Fruit fly (Drosophila melanogaster) whole organism, embryonic: ENCODE measurements around the gene CG14252.

Experiments
- Aef1 ChIP-seq: fragments of 200-800 bp; sonication (Bioruptor generic); IDR thresholded peaks from 3 replicates; pipeline ENCODE4 v1.3.6; 2022; ENCODE audit warnings: missing biosample characterization, missing genetic modification characterization
- Awh ChIP-seq: fragments of 200-800 bp; sonication (Bioruptor generic); IDR thresholded peaks from 2 replicates; pipeline ENCODE4, ENCODE4 v1.3.6; 2022; ENCODE audit warnings: missing biosample characterization, missing genetic modification characterization
- B-H2 ChIP-seq: fragments of 200-800 bp; sonication (Bioruptor generic); optimal IDR thresholded peaks from 2 replicates; lab custom pipeline; 2018; ENCODE audit warnings: missing biosample characterization, mild to moderate bottlenecking, missing genetic modification characterization
- CG11247 ChIP-seq: fragments of 200-800 bp; sonication (Bioruptor generic); IDR thresholded peaks from 2 replicates; pipeline ENCODE4 v1.3.6; 2022; ENCODE audit warnings: missing biosample characterization, missing genetic modification characterization
- CG11504 ChIP-seq: fragments of 200-800 bp; sonication (Bioruptor generic); optimal IDR thresholded peaks from 3 replicates; lab custom pipeline; 2019; ENCODE audit warnings: missing biosample characterization, mild to moderate bottlenecking, missing genetic modification characterization, moderate library complexity
- CG12104 ChIP-seq: fragments of 200-800 bp; sonication (Bioruptor generic); optimal IDR thresholded peaks from 3 replicates; lab custom pipeline; 2016; ENCODE audit warnings: missing biosample characterization, missing genetic modification characterization
- CG12769 ChIP-seq: fragments of 200-800 bp; sonication (Bioruptor generic); optimal IDR thresholded peaks from 2 replicates; lab custom pipeline; 2019; ENCODE audit warnings: missing biosample characterization, mild to moderate bottlenecking, missing genetic modification characterization, moderate library complexity
- CG15269 ChIP-seq: fragments of 200-800 bp; sonication (Bioruptor generic); optimal IDR thresholded peaks from 2 replicates; lab custom pipeline; 2018; ENCODE audit warnings: missing biosample characterization, mild to moderate bottlenecking, missing genetic modification characterization, moderate library complexity
- CG17186 ChIP-seq: fragments of 200-800 bp; sonication (Bioruptor generic); optimal IDR thresholded peaks from 3 replicates; lab custom pipeline; 2017; ENCODE audit warnings: missing biosample characterization, missing genetic modification reagents, missing genetic modification characterization
- CG17328 ChIP-seq: fragments of 200-800 bp; sonication (Bioruptor generic); IDR thresholded peaks from 2 replicates; pipeline ENCODE4 v1.3.6; 2022; ENCODE audit warnings: missing biosample characterization, missing genetic modification characterization
- CG2199 ChIP-seq: fragments of 200-800 bp; sonication (Bioruptor generic); IDR thresholded peaks from 3 replicates; pipeline ENCODE4 v1.3.6; 2022; ENCODE audit warnings: missing biosample characterization, missing genetic modification characterization
- CG31441 ChIP-seq: fragments of 200-800 bp; sonication (Bioruptor generic); IDR thresholded peaks from 2 replicates; pipeline ENCODE4 v1.3.6; 2022; ENCODE audit warnings: missing biosample characterization, missing genetic modification characterization
- CG32767 ChIP-seq: fragments of 200-800 bp; sonication (Bioruptor generic); IDR thresholded peaks from 2 replicates; pipeline ENCODE4 v1.3.6; 2022; ENCODE audit warnings: missing biosample characterization, missing genetic modification characterization
- CG3407 ChIP-seq: fragments of 200-800 bp; sonication (Bioruptor generic); optimal IDR thresholded peaks from 2 replicates; lab custom pipeline; 2018; ENCODE audit warnings: missing biosample characterization, mild to moderate bottlenecking, missing genetic modification characterization
- CG3995 ChIP-seq: fragments of 200-800 bp; sonication (Bioruptor generic); optimal IDR thresholded peaks from 3 replicates; lab custom pipeline; 2016; ENCODE audit warnings: missing biosample characterization, missing genetic modification characterization
- CG6765 ChIP-seq: fragments of 200-800 bp; sonication (Bioruptor generic); optimal IDR thresholded peaks from 3 replicates; lab custom pipeline; 2017; ENCODE audit warnings: missing biosample characterization, mild to moderate bottlenecking, missing genetic modification characterization
- CG9609 ChIP-seq: fragments of 200-800 bp; sonication (Bioruptor generic); optimal IDR thresholded peaks from 3 replicates; lab custom pipeline; 2016; ENCODE audit warnings: missing biosample characterization, missing genetic modification characterization
- CoRest ChIP-seq: fragments of 200-800 bp; sonication (Bioruptor generic); optimal IDR thresholded peaks from 3 replicates; lab custom pipeline; 2018; ENCODE audit warnings: missing biosample characterization, mild to moderate bottlenecking, missing genetic modification characterization, moderate library complexity
- Drgx ChIP-seq: fragments of 200-800 bp; sonication (Bioruptor generic); IDR thresholded peaks from 2 replicates; pipeline ENCODE4 v1.3.6; 2022; ENCODE audit warnings: missing biosample characterization, missing genetic modification characterization
- Gug ChIP-seq: fragments of 200-800 bp; sonication (Bioruptor generic); IDR thresholded peaks from 4 replicates; pipeline ENCODE4 v1.3.6; 2022; ENCODE audit warnings: missing biosample characterization, missing genetic modification characterization
- HHEX ChIP-seq: fragments of 200-800 bp; sonication (Bioruptor generic); optimal IDR thresholded peaks from 3 replicates; lab custom pipeline; 2017; ENCODE audit warnings: missing biosample characterization, mild to moderate bottlenecking, missing genetic modification characterization, missing genetic modification reagents
- Hmr ChIP-seq: fragments of 200-800 bp; sonication (Bioruptor generic); optimal IDR thresholded peaks from 3 replicates; lab custom pipeline; 2017; ENCODE audit warnings: mild to moderate bottlenecking, missing biosample characterization, missing genetic modification reagents, missing genetic modification characterization
- Hr3 ChIP-seq: fragments of 200-800 bp; sonication (Bioruptor generic); optimal IDR thresholded peaks from 3 replicates; lab custom pipeline; 2016; ENCODE audit warnings: missing biosample characterization, missing genetic modification characterization
- Hr51 ChIP-seq, 2 experiments: fragments of 200-800 bp; sonication (Bioruptor generic); optimal IDR thresholded peaks; 2 replicates in 1 of 2; 3 replicates in 1 of 2; lab custom pipeline; 2016 to 2018; ENCODE audit warnings: missing biosample characterization in 2 of 2, missing genetic modification characterization in 2 of 2, mild to moderate bottlenecking in 1 of 2, moderate library complexity in 1 of 2
- MTF-1 ChIP-seq: fragments of 200-800 bp; sonication (Bioruptor generic); optimal IDR thresholded peaks from 2 replicates; lab custom pipeline; 2018; ENCODE audit warnings: missing biosample characterization, mild to moderate bottlenecking, missing genetic modification characterization, borderline replicate concordance
- Neu2 ChIP-seq: fragments of 200-800 bp; sonication (Bioruptor generic); optimal IDR thresholded peaks from 3 replicates; lab custom pipeline; 2016; ENCODE audit warnings: missing biosample characterization, missing genetic modification characterization, borderline replicate concordance
- Nf-YA ChIP-seq: fragments of 200-800 bp; sonication (Bioruptor generic); IDR thresholded peaks from 2 replicates; pipeline ENCODE4 v1.3.6; 2022; ENCODE audit warnings: missing biosample characterization, missing genetic modification characterization
- NfI ChIP-seq: fragments of 200-800 bp; sonication (Bioruptor generic); optimal IDR thresholded peaks from 3 replicates; lab custom pipeline; 2018; ENCODE audit warnings: missing biosample characterization, mild to moderate bottlenecking, missing genetic modification characterization, moderate library complexity
- Scr ChIP-seq: fragments of 200-800 bp; sonication (Bioruptor generic); IDR thresholded peaks from 2 replicates; pipeline ENCODE4 v1.3.6; 2022; ENCODE audit warnings: missing biosample characterization, missing genetic modification characterization; ENCODE audit not compliant: partially characterized antibody
- Trl ChIP-seq, 3 experiments: fragments of >200 bp in 2 of 3; fragments of 200-800 bp in 1 of 3; sonication (Bioruptor generic) in 1 of 3; optimal IDR thresholded peaks; 2 replicates in 1 of 3; 3 replicates in 2 of 3; lab custom pipeline; 2016 to 2017; ENCODE audit warnings: missing biosample characterization in 1 of 3, missing genetic modification characterization in 1 of 3
- chm ChIP-seq: fragments of 200-800 bp; sonication (Bioruptor generic); IDR thresholded peaks from 2 replicates; pipeline ENCODE4 v1.3.6; 2022; ENCODE audit warnings: missing biosample characterization, missing genetic modification characterization
- fru ChIP-seq: fragments of >200 bp; optimal IDR thresholded peaks from 2 replicates; lab custom pipeline; 2017
- grau ChIP-seq: fragments of 200-800 bp; optimal IDR thresholded peaks from 3 replicates; lab custom pipeline; 2019; ENCODE audit warnings: missing biosample characterization, mild to moderate bottlenecking, missing genetic modification characterization, moderate library complexity
- h ChIP-seq: fragments of >200 bp; optimal IDR thresholded peaks from 2 replicates; lab custom pipeline; 2017
- ham ChIP-seq: fragments of 200-800 bp; sonication (Bioruptor generic); IDR thresholded peaks from 2 replicates; pipeline ENCODE4 v1.3.6; 2022; ENCODE audit warnings: missing biosample characterization, missing genetic modification characterization
- ind ChIP-seq: fragments of 200-800 bp; sonication (Bioruptor generic); optimal IDR thresholded peaks from 3 replicates; lab custom pipeline; 2016; ENCODE audit warnings: missing biosample characterization, missing genetic modification characterization
- kah ChIP-seq: fragments of 200-800 bp; sonication (Bioruptor generic); optimal IDR thresholded peaks from 2 replicates; lab custom pipeline; 2018; ENCODE audit warnings: missing biosample characterization, mild to moderate bottlenecking, missing genetic modification characterization
- kni ChIP-seq: fragments of 200-800 bp; sonication (Bioruptor generic); optimal IDR thresholded peaks from 3 replicates; lab custom pipeline; 2017; ENCODE audit warnings: mild to moderate bottlenecking, missing biosample characterization, missing genetic modification reagents, missing genetic modification characterization
- pb ChIP-seq: fragments of 200-800 bp; sonication (Bioruptor generic); optimal IDR thresholded peaks from 3 replicates; lab custom pipeline; 2016; ENCODE audit warnings: missing biosample characterization, missing genetic modification characterization
- peb ChIP-seq: fragments of 200-800 bp; sonication (Bioruptor generic); IDR thresholded peaks from 2 replicates; pipeline ENCODE4 v1.3.6; 2022; ENCODE audit warnings: missing biosample characterization, missing genetic modification characterization
- pzg ChIP-seq: fragments of 200-800 bp; sonication (Bioruptor generic); optimal IDR thresholded peaks from 3 replicates; lab custom pipeline; 2018; ENCODE audit warnings: missing biosample characterization, mild to moderate bottlenecking, missing genetic modification characterization, moderate library complexity
- row ChIP-seq: fragments of 200-800 bp; sonication (Bioruptor generic); IDR thresholded peaks from 3 replicates; pipeline ENCODE4 v1.3.6; 2022; ENCODE audit warnings: missing biosample characterization, missing genetic modification characterization
- sd ChIP-seq: fragments of 200-800 bp; sonication (Bioruptor generic); optimal IDR thresholded peaks from 3 replicates; lab custom pipeline; 2018; ENCODE audit warnings: missing biosample characterization, mild to moderate bottlenecking, missing genetic modification characterization, moderate library complexity
- sens ChIP-seq: fragments of 200-800 bp; sonication (Bioruptor generic); peaks from one replicate; lab custom pipeline; 2016; ENCODE audit warnings: missing biosample characterization, missing genetic modification characterization
- sisA ChIP-seq: fragments of 200-800 bp; sonication (Bioruptor generic); IDR thresholded peaks from 2 replicates; pipeline ENCODE4 v1.3.6; 2022; ENCODE audit warnings: missing biosample characterization, missing genetic modification characterization
- tap ChIP-seq: fragments of 200-800 bp; optimal IDR thresholded peaks from 3 replicates; lab custom pipeline; 2019; ENCODE audit warnings: missing biosample characterization, mild to moderate bottlenecking, missing genetic modification characterization, moderate library complexity
- tin ChIP-seq: fragments of 200-800 bp; sonication (Bioruptor generic); optimal IDR thresholded peaks from 3 replicates; lab custom pipeline; 2016; ENCODE audit warnings: missing biosample characterization, missing genetic modification characterization
- tna ChIP-seq: fragments of 200-800 bp; sonication (Bioruptor generic); IDR thresholded peaks from 2 replicates; pipeline ENCODE4 v1.3.6; 2022; ENCODE audit warnings: missing biosample characterization, missing genetic modification characterization; ENCODE audit not compliant: partially characterized antibody
- ttk ChIP-seq: fragments of 200-800 bp; sonication (Bioruptor generic); IDR thresholded peaks from 2 replicates; pipeline ENCODE4 v2.1.2; 2022; ENCODE audit warnings: missing biosample characterization, missing genetic modification characterization
- zfh2 ChIP-seq: fragments of 200-800 bp; sonication (Bioruptor generic); optimal IDR thresholded peaks from 2 replicates; lab custom pipeline; 2016; ENCODE audit warnings: missing biosample characterization, missing genetic modification characterization

CG14252 gene

DNA sequence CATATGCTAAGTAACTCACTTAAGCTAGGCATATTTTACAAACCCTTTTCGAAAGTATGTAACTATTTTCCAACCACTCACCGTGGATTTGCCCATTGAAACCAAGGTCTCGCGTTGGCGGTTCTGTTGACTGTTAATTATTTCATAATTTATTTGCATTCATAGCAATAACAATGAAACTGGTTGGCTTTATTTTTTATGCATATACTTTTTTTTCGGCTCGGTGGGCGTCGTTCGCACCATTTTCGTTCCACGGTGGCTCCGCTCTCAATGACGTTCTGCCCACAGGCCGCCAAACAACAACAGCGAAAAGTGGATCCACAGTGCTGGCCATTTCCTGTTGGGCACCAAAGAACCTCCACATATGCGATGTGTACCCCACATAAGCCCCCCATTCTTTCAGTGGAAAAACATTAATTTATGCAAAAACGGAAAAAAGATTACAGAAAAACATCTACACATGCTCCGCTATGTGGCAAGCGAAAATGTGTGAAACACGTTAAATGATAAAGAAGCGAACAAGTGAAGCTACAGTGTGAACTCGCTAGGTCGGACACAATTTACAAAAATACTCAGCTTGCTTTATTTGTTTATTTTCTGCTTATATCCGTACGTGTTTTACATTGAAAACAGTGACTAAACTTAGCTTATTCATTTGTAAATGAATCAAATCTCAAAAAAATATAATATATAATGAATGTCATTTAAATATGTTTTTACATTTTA lies 22.4 kb downstream of the CG14252 start (continued):
- TF ChIP-seq Gug (GFP tag; lab: Robert Waterston, UW) (peak; percentile 29; the same call in 2 of the 4 replicates), peb (GFP tag; lab: Robert Waterston, UW) (0 out of 2 replicates have a peak, but pooled peaks have one; percentile 14), CG11247 (GFP tag; lab: Robert Waterston, UW) (no peak), chm (GFP tag; lab: Robert Waterston, UW) (peak; percentile 51; the same call in 1 of the 2 replicates), NfI (GFP tag; lab: Kevin White, UChicago) (no peak), B-H2 (GFP tag; lab: Kevin White, UChicago) (no peak), CG32767 (GFP tag; lab: Robert Waterston, UW) (0 out of 2 replicates have a peak, but pooled peaks have one; percentile 32), Neu2 (GFP tag; lab: Kevin White, UChicago) (no peak), ttk (GFP tag; lab: Robert Waterston, UW) (0 out of 2 replicates have a peak, but pooled peaks have one; percentile 30), row (peak; percentile 70), zfh2 (GFP tag; lab: Kevin White, UChicago) (no peak), CG3407 (GFP tag; lab: Kevin White, UChicago) (no peak), h (lab: Kevin White, UChicago) (no peak), CG6765 (no peak), CG15269 (tag; lab: Kevin White, UChicago) (peak; percentile 56), tap (tag; lab: Kevin White, UChicago) (peak; percentile 29), sisA (peak; percentile 24; the same call in 1 of the 2 replicates), CG9609 (no peak), ind (peak; percentile 29), kni (GFP tag; lab: Kevin White, UChicago) (no peak), fru (no peak), CG3995 (no peak), tna (GFP tag; lab: Robert Waterston, UW) (no peak), CoRest (peak; percentile 32), HHEX (GFP tag; lab: Kevin White, UChicago) (no peak), pb (GFP tag; lab: Kevin White, UChicago) (no peak), Trl (optimal IDR thresholded peaks at IDR 0.05; lab: Kevin White, UChicago) (no peak), Trl (GFP tag; optimal IDR thresholded peaks at IDR 0.05; lab: Kevin White, UChicago) (no peak), sd (tag; lab: Kevin White, UChicago) (peak; percentile 3), ham (GFP tag; lab: Robert Waterston, UW) (no peak), Hr51 (GFP tag; optimal IDR thresholded peaks at IDR 0.05; lab: Kevin White, UChicago) (peak in 1 of 2 experiments; percentile 51), CG12769 (tag; lab: Kevin White, UChicago) (peak; percentile 28), pzg (GFP tag; lab: Kevin White, UChicago) (no peak), CG12104 (GFP tag; lab: Kevin White, UChicago) (peak; percentile 14), Drgx (GFP tag; lab: Robert Waterston, UW) (peak; percentile 67), Awh (GFP tag; lab: Robert Waterston, UW) (no peak), Hmr (GFP tag; lab: Kevin White, UChicago) (no peak), tin (GFP tag; lab: Kevin White, UChicago) (no peak), CG11504 (peak; percentile 64), CG17186 (no peak), MTF-1 (GFP tag; lab: Kevin White, UChicago) (no peak)
- TF ChIP-seq, all 482 proteins: peak for 97

DNA sequence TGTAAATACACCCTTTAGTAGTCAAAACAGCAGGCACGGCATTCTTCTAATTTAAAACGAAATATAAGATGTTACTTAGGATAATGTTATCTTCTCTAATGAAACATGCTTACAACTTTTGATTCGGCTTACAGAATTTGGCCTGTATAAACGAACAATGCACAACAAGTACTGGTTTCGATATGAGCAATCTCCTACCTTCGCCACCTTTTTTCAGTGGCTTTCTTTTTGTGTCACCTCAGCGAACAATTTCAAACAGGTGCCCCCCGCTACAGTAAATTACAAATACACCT lies 22.9 kb downstream of the CG14252 start:
- TF ChIP-seq CG31441 (GFP tag; lab: Robert Waterston, UW): 0 out of 2 replicates have a peak, but pooled peaks have one; percentile 1
- peak; percentile 3; the same call in 1 of the 2 replicates for TF ChIP-seq Nf-YA (GFP tag; lab: Robert Waterston, UW)
- no peak for TF ChIP-seq Hr3 (GFP tag; lab: Kevin White, UChicago)
- peak; percentile 36 for TF ChIP-seq sens (GFP tag; lab: Kevin White, UChicago)
- peak; percentile 71 for TF ChIP-seq grau (tag; lab: Kevin White, UChicago)
- no peak for TF ChIP-seq Scr (GFP tag; lab: Robert Waterston, UW)
- TF ChIP-seq CG17328: 0 out of 2 replicates have a peak, but pooled peaks have one; percentile 3
- TF ChIP-seq kah (GFP tag; lab: Kevin White, UChicago): no peak
- TF ChIP-seq Aef1 (GFP tag; lab: Robert Waterston, UW): no peak
- TF ChIP-seq CG2199: peak; percentile 11; the same call in 1 of the 3 replicates
